Worm (Caenorhabditis elegans) whole organism, young adult: ENCODE measurements around the gene Y73B3A.4.
A peak's percentile ranks its signal among the peaks of the same experiment; 100 is the strongest.
"Not testable (repeated sequence)": the region's sequence is repeated elsewhere in the genome, so short reads cannot be mapped to it uniquely, and the experiment has no call there.

Experiments
- B0035.1 ChIP-seq: sonication (generic microtip); optimal IDR thresholded peaks from 2 replicates; lab custom pipeline; 2016; ENCODE audit warnings: missing genetic modification characterization, mild to moderate bottlenecking, missing compliant biosample characterization, missing genotype, missing genetic modification reagents
- F23B12.7 ChIP-seq: sonication (generic microtip); optimal IDR thresholded peaks from 2 replicates; lab custom pipeline; 2017; ENCODE audit warnings: missing genetic modification characterization, mild to moderate bottlenecking, missing compliant biosample characterization, antibody characterized with exemption, moderate library complexity; ENCODE audit not compliant: insufficient read depth
- F33H1.4 ChIP-seq: fragments of 200-800 bp; sonication (Bioruptor generic); IDR thresholded peaks from 2 replicates; pipeline ENCODE4 v1.3.6; 2022; ENCODE audit warnings: missing genetic modification reagents, missing genetic modification characterization, missing compliant biosample characterization
- K11D2.4 ChIP-seq: fragments of 200-800 bp; sonication (Bioruptor generic); IDR thresholded peaks from 2 replicates; pipeline ENCODE4 v1.3.6; 2022; ENCODE audit warnings: missing genetic modification reagents, missing genetic modification characterization, missing compliant biosample characterization
- T07F8.4 ChIP-seq: sonication (generic microtip); optimal IDR thresholded peaks from 2 replicates; lab custom pipeline; 2016; ENCODE audit warnings: mild to moderate bottlenecking, missing genetic modification characterization, moderate library complexity, missing compliant biosample characterization
- Y53G8AR.9 ChIP-seq: fragments of 200-800 bp; sonication (Bioruptor generic); conservative IDR thresholded peaks from 2 replicates; pipeline ENCODE4 v1.3.6; 2022; ENCODE audit warnings: missing genetic modification reagents, missing genetic modification characterization, missing compliant biosample characterization
- akir-1 ChIP-seq: fragments of 200-800 bp; sonication (Bioruptor generic); optimal IDR thresholded peaks from 2 replicates; lab custom pipeline; 2018; ENCODE audit warnings: mild to moderate bottlenecking, missing genetic modification characterization, moderate library complexity, missing compliant biosample characterization
- athp-1 ChIP-seq: sonication (generic microtip); optimal IDR thresholded peaks from 2 replicates; lab custom pipeline; 2017; ENCODE audit warnings: mild to moderate bottlenecking, missing genetic modification characterization, missing compliant biosample characterization
- cebp-1 ChIP-seq, 2 experiments: fragments of 200-800 bp in 1 of 2; sonication (Bioruptor generic) in 1 of 2; sonication (generic microtip) in 1 of 2; IDR thresholded peaks in 1 of 2; optimal IDR thresholded peaks in 1 of 2; 2 replicates each; pipeline versions ENCODE4 v1.3.6 to Lab custom; 2017 to 2022; ENCODE audit warnings: missing compliant biosample characterization in 2 of 2, missing genetic modification characterization in 2 of 2, mild to moderate bottlenecking in 1 of 2, missing genetic modification reagents in 1 of 2, moderate library complexity in 1 of 2
- ceh-27 ChIP-seq: fragments of 200-800 bp; sonication (Bioruptor generic); optimal IDR thresholded peaks from 2 replicates; lab custom pipeline; 2018; ENCODE audit warnings: mild to moderate bottlenecking, missing genetic modification characterization, moderate library complexity, missing compliant biosample characterization
- ceh-40 ChIP-seq: fragments of 200-800 bp; sonication (Bioruptor generic); IDR thresholded peaks from 2 replicates; pipeline ENCODE4 v1.3.6; 2022; ENCODE audit warnings: missing genetic modification characterization, missing compliant biosample characterization
- ceh-58 ChIP-seq: fragments of 200-800 bp; sonication (Bioruptor generic); IDR thresholded peaks from 2 replicates; pipeline ENCODE4 v1.3.6; 2022; ENCODE audit warnings: missing genetic modification characterization, missing compliant biosample characterization
- chd-7 ChIP-seq: sonication (generic microtip); optimal IDR thresholded peaks from 2 replicates; lab custom pipeline; 2016; ENCODE audit warnings: mild to moderate bottlenecking, missing genetic modification characterization, moderate library complexity, missing compliant biosample characterization
- dox-1 ChIP-seq: fragments of 200-800 bp; sonication (Bioruptor generic); IDR thresholded peaks from 2 replicates; pipeline ENCODE4 v1.3.6; 2022; ENCODE audit warnings: missing genetic modification reagents, missing genetic modification characterization, missing compliant biosample characterization
- hmg-1.2 ChIP-seq: fragments of 200-800 bp; sonication (Bioruptor generic); IDR thresholded peaks from 2 replicates; pipeline ENCODE4 v1.3.6; 2022; ENCODE audit warnings: missing genetic modification reagents, missing genetic modification characterization, missing compliant biosample characterization
- lag-1 ChIP-seq: fragments of 200-800 bp; sonication (Bioruptor generic); IDR thresholded peaks from 2 replicates; pipeline ENCODE4 v1.3.6; 2022; ENCODE audit warnings: missing genetic modification reagents, missing genetic modification characterization, missing compliant biosample characterization
- let-607 ChIP-seq, 2 experiments: fragments of 200-800 bp in 1 of 2; sonication (Bioruptor generic) in 1 of 2; sonication (generic microtip) in 1 of 2; optimal IDR thresholded peaks; 2 replicates each; lab custom pipeline; 2016 to 2018; ENCODE audit warnings: mild to moderate bottlenecking in 2 of 2, missing compliant biosample characterization in 2 of 2, missing genetic modification characterization in 2 of 2, moderate library complexity in 2 of 2, missing genotype in 1 of 2
- lin-40 ChIP-seq: sonication (generic microtip); optimal IDR thresholded peaks from 2 replicates; lab custom pipeline; 2016; ENCODE audit warnings: missing genetic modification characterization, mild to moderate bottlenecking, missing compliant biosample characterization, missing genotype, missing genetic modification reagents
- madf-3 ChIP-seq: fragments of 200-800 bp; sonication (Bioruptor generic); IDR thresholded peaks from 2 replicates; pipeline ENCODE4 v1.3.6; 2022; ENCODE audit warnings: missing genetic modification reagents, missing genetic modification characterization, missing compliant biosample characterization
- mcd-1 ChIP-seq: fragments of 200-800 bp; sonication (Bioruptor generic); IDR thresholded peaks from 2 replicates; pipeline ENCODE4 v1.3.6; 2022; ENCODE audit warnings: missing genetic modification reagents, missing genetic modification characterization, missing compliant biosample characterization
- nfyb-1 ChIP-seq: fragments of 200-800 bp; sonication (Bioruptor generic); IDR thresholded peaks from 2 replicates; pipeline ENCODE4 v1.3.6; 2022; ENCODE audit warnings: missing genetic modification reagents, missing genetic modification characterization, missing compliant biosample characterization
- nhr-27 ChIP-seq: fragments of 200-800 bp; sonication (Bioruptor generic); optimal IDR thresholded peaks from 2 replicates; lab custom pipeline; 2018; ENCODE audit warnings: mild to moderate bottlenecking, missing genetic modification characterization, moderate library complexity, missing compliant biosample characterization
- nhr-80 ChIP-seq: sonication (generic microtip); optimal IDR thresholded peaks from 2 replicates; lab custom pipeline; 2016; ENCODE audit warnings: missing genetic modification characterization, missing compliant biosample characterization
- nhr-90 ChIP-seq: sonication (generic microtip); optimal IDR thresholded peaks from 2 replicates; lab custom pipeline; 2016; ENCODE audit warnings: missing genotype, mild to moderate bottlenecking, missing genetic modification characterization, missing compliant biosample characterization
- pha-4 ChIP-seq: fragments of 150-350 bp; sonication (generic microtip); optimal IDR thresholded peaks from 2 replicates; lab custom pipeline; 2014; ENCODE audit warnings: missing biosample characterization, missing genetic modification reagents, missing genetic modification characterization
- rec-8 ChIP-seq, 2 experiments: sonication (generic microtip); optimal IDR thresholded peaks; 2 replicates each; lab custom pipeline; 2016; ENCODE audit warnings: mild to moderate bottlenecking in 2 of 2, missing genetic modification characterization in 2 of 2, missing genetic modification reagents in 2 of 2, missing genotype in 2 of 2, missing biosample characterization in 1 of 2, missing compliant biosample characterization in 1 of 2, moderate library complexity in 1 of 2
- sptf-2 ChIP-seq: fragments of 200-800 bp; sonication (Bioruptor generic); optimal IDR thresholded peaks from 2 replicates; lab custom pipeline; 2018; ENCODE audit warnings: mild to moderate bottlenecking, missing genetic modification characterization, missing compliant biosample characterization
- unc-130 ChIP-seq: sonication (generic microtip); optimal IDR thresholded peaks from 2 replicates; lab custom pipeline; 2016; ENCODE audit warnings: missing genetic modification reagents, missing genetic modification characterization, missing compliant biosample characterization
- unc-62 ChIP-seq: fragments of 150-350 bp; optimal IDR thresholded peaks from 2 replicates; lab custom pipeline; 2014; ENCODE audit warnings: missing biosample characterization, missing genetic modification reagents, missing genetic modification characterization
- ztf-22 ChIP-seq: fragments of 200-800 bp; sonication (Bioruptor generic); optimal IDR thresholded peaks from 2 replicates; lab custom pipeline; 2018; ENCODE audit warnings: mild to moderate bottlenecking, missing genetic modification characterization, moderate library complexity, missing compliant biosample characterization

The Y73B3A.4 gene

ce11 chrX:117080-117479 is 12.5 kb upstream of the Y73B3A.4 start, which contains the start of gene fbxa-222:
Gene fbxa-222 (plus strand): TSS chrX:117380.
- TF ChIP-seq B0035.1 (tag; lab: Kevin White, UChicago) (no peak), unc-130 (GFP tag; lab: Kevin White, UChicago) (no peak), nfyb-1 (GFP tag; lab: Robert Waterston, UW) (no peak), athp-1 (tag; lab: Kevin White, UChicago) (no peak), rec-8 (tag; optimal IDR thresholded peaks at IDR 0.05; lab: Kevin White, UChicago) (no peak), nhr-90 (no peak), unc-62 (GFP tag; lab: Kevin White, UChicago) (no peak), ceh-27 (GFP tag; lab: Kevin White, UChicago) (no peak), chd-7 (tag; lab: Kevin White, UChicago) (no peak), pha-4 (tag; lab: Kevin White, UChicago) (no peak)

- not testable (repeated sequence) for TF ChIP-seq unc-62 (GFP tag; lab: Kevin White, UChicago); lag-1 (GFP tag; lab: Robert Waterston, UW); F23B12.7 (tag; lab: Kevin White, UChicago)
These were observed 9.8 kb upstream of the Y73B3A.4 start, which contains the start of gene fbxa-221 for ce11 chrX:114400-114799. Gene fbxa-221 (plus strand): TSS chrX:114700.

ce11 chrX:108929-109328 is 4.4 kb upstream of the Y73B3A.4 start, which contains the start of gene elk-2:
Gene elk-2 (minus strand): TSS chrX:109029.
- not testable (repeated sequence) for TF ChIP-seq T07F8.4 (tag; lab: Kevin White, UChicago); sptf-2 (GFP tag; lab: Kevin White, UChicago); ceh-40 (GFP tag; lab: Robert Waterston, UW)

ce11 chrX:88905-89304 is 15.7 kb downstream of the Y73B3A.4 start:
- TF ChIP-seq unc-62 (GFP tag; lab: Kevin White, UChicago) (no peak), nhr-27 (tag; lab: Kevin White, UChicago) (no peak), lin-40 (tag; lab: Kevin White, UChicago) (no peak), ceh-58 (no peak)
- TF ChIP-seq, all 124 proteins: peak for 0

ce11 chrX:84602-85001 is 20.0 kb downstream of the Y73B3A.4 start:
- TF ChIP-seq athp-1 (tag; lab: Kevin White, UChicago) (no peak), mcd-1 (GFP tag; lab: Robert Waterston, UW) (no peak), ceh-40 (GFP tag; lab: Robert Waterston, UW) (no peak), nhr-80 (tag; lab: Kevin White, UChicago) (no peak), akir-1 (GFP tag; lab: Kevin White, UChicago) (no peak), ztf-22 (no peak)

- TF ChIP-seq F33H1.4 (GFP tag; lab: Robert Waterston, UW) (peak; percentile 64), Y53G8AR.9 (GFP tag; lab: Robert Waterston, UW) (0 out of 2 replicates have a peak, but pooled peaks have one; percentile 20), dox-1 (GFP tag; lab: Robert Waterston, UW) (peak; percentile 62), madf-3 (GFP tag; lab: Robert Waterston, UW) (0 out of 2 replicates have a peak, but pooled peaks have one; percentile 10), K11D2.4 (GFP tag; lab: Robert Waterston, UW) (peak; percentile 17; the same call in 1 of the 2 replicates), let-607 (tag; optimal IDR thresholded peaks at IDR 0.05; lab: Kevin White, UChicago) (peak in 1 of 2 experiments; percentile 62), hmg-1.2 (peak; percentile 78), nfyb-1 (GFP tag; lab: Robert Waterston, UW) (peak; percentile 66; the same call in 1 of the 2 replicates), mcd-1 (GFP tag; lab: Robert Waterston, UW) (peak; percentile 91), cebp-1 (tag; optimal IDR thresholded peaks at IDR 0.05; lab: Kevin White, UChicago) (peak; percentile 20)
- not testable (repeated sequence) for TF ChIP-seq cebp-1 (GFP tag; IDR thresholded peaks at IDR 0.05; lab: Robert Waterston, UW)
These were observed 45.5 kb downstream of the Y73B3A.4 start for ce11 chrX:59084-59483.
